Fruit fly (Drosophila melanogaster) whole organism, pupa: ENCODE results near the gene Pyroxd1.

Experiments used
- CG10348 ChIP-seq: fragments of 200-800 bp; sonication (Bioruptor generic); IDR thresholded peaks from 2 replicates; pipeline ENCODE4 v1.3.6; 2022; ENCODE audit warnings: missing biosample characterization, missing genetic modification characterization
- CG12605 ChIP-seq: fragments of 200-800 bp; sonication (Bioruptor generic); IDR thresholded peaks from 2 replicates; pipeline ENCODE4 v1.3.6; 2022; ENCODE audit warnings: missing biosample characterization, missing genetic modification characterization
- CG13204 ChIP-seq: fragments of 200-800 bp; sonication (Bioruptor generic); optimal IDR thresholded peaks from 2 replicates; lab custom pipeline; 2018; ENCODE audit warnings: missing biosample characterization, mild to moderate bottlenecking, missing genetic modification characterization, moderate library complexity
- CG14655 ChIP-seq: fragments of 200-800 bp; sonication (Bioruptor generic); optimal IDR thresholded peaks from 3 replicates; lab custom pipeline; 2017; ENCODE audit warnings: mild to moderate bottlenecking, missing biosample characterization, missing genetic modification reagents, missing genetic modification characterization
- CG15710 ChIP-seq: fragments of 200-800 bp; sonication (Bioruptor generic); optimal IDR thresholded peaks from 2 replicates; lab custom pipeline; 2018; ENCODE audit warnings: missing biosample characterization, mild to moderate bottlenecking, missing genetic modification characterization, moderate library complexity
- CG17806 ChIP-seq: fragments of 200-800 bp; sonication (Bioruptor generic); optimal IDR thresholded peaks from 2 replicates; lab custom pipeline; 2018; ENCODE audit warnings: missing biosample characterization, mild to moderate bottlenecking, missing genetic modification characterization, moderate library complexity
- CG32121 ChIP-seq: fragments of 200-800 bp; sonication (Bioruptor generic); IDR thresholded peaks from 2 replicates; pipeline ENCODE4 v1.3.6; 2022; ENCODE audit warnings: missing biosample characterization, missing genetic modification characterization
- CG34367 ChIP-seq: fragments of 200-800 bp; sonication (Bioruptor generic); optimal IDR thresholded peaks from 2 replicates; lab custom pipeline; 2018; ENCODE audit warnings: missing biosample characterization, mild to moderate bottlenecking, missing genetic modification characterization
- CG4496 ChIP-seq: fragments of 200-800 bp; sonication (Bioruptor generic); IDR thresholded peaks from 3 replicates; pipeline ENCODE4 v1.3.6; 2022; ENCODE audit warnings: missing biosample characterization, missing genetic modification characterization
- CG8159 ChIP-seq: fragments of 200-800 bp; sonication (Bioruptor generic); optimal IDR thresholded peaks from 3 replicates; lab custom pipeline; 2018; ENCODE audit warnings: missing biosample characterization, mild to moderate bottlenecking, missing genetic modification characterization, moderate library complexity
- CG8301 ChIP-seq: fragments of 200-800 bp; sonication (Bioruptor generic); optimal IDR thresholded peaks from 2 replicates; lab custom pipeline; 2018; ENCODE audit warnings: missing biosample characterization, mild to moderate bottlenecking, missing genetic modification characterization
- CG9948 ChIP-seq: fragments of 200-800 bp; sonication (Bioruptor generic); optimal IDR thresholded peaks from 2 replicates; lab custom pipeline; 2018; ENCODE audit warnings: missing biosample characterization, mild to moderate bottlenecking, missing genetic modification characterization, moderate library complexity
- D1 ChIP-seq: fragments of 200-800 bp; sonication (Bioruptor generic); optimal IDR thresholded peaks from 2 replicates; lab custom pipeline; 2018; ENCODE audit warnings: missing biosample characterization, mild to moderate bottlenecking, missing genetic modification characterization, moderate library complexity
- EcR ChIP-seq: fragments of 200-800 bp; sonication (Bioruptor generic); optimal IDR thresholded peaks from 3 replicates; lab custom pipeline; 2019; ENCODE audit warnings: missing biosample characterization, missing genetic modification characterization, mild to moderate bottlenecking, moderate library complexity, missing genetic modification reagents
- Ets98B ChIP-seq: fragments of 200-800 bp; sonication (Bioruptor generic); IDR thresholded peaks from 2 replicates; pipeline ENCODE4 v1.3.6; 2022; ENCODE audit warnings: missing biosample characterization, missing genetic modification characterization
- Pif1A ChIP-seq: fragments of 200-800 bp; sonication (Bioruptor generic); optimal IDR thresholded peaks from 3 replicates; lab custom pipeline; 2016; ENCODE audit warnings: missing biosample characterization, missing genetic modification characterization
- Pif1B ChIP-seq: fragments of 200-800 bp; sonication (Bioruptor generic); optimal IDR thresholded peaks from 3 replicates; lab custom pipeline; 2016; ENCODE audit warnings: missing biosample characterization, missing genetic modification characterization
- Snoo ChIP-seq: fragments of 200-800 bp; sonication (Bioruptor generic); optimal IDR thresholded peaks from 3 replicates; lab custom pipeline; 2017; ENCODE audit warnings: missing biosample characterization, mild to moderate bottlenecking, missing genetic modification characterization, inconsistent platforms
- fd96Ca ChIP-seq: fragments of 200-800 bp; sonication (Bioruptor generic); IDR thresholded peaks from 3 replicates; pipeline ENCODE4 v1.3.6; 2022; ENCODE audit warnings: missing biosample characterization, missing genetic modification characterization
- gl ChIP-seq: fragments of 200-800 bp; sonication (Bioruptor generic); optimal IDR thresholded peaks from 2 replicates; lab custom pipeline; 2018; ENCODE audit warnings: missing biosample characterization, mild to moderate bottlenecking, missing genetic modification characterization
- rn ChIP-seq: fragments of 200-800 bp; sonication (Bioruptor generic); IDR thresholded peaks from 2 replicates; pipeline ENCODE4 v1.3.6; 2022; ENCODE audit warnings: missing biosample characterization, missing genetic modification characterization

Gene Pyroxd1

DNA sequence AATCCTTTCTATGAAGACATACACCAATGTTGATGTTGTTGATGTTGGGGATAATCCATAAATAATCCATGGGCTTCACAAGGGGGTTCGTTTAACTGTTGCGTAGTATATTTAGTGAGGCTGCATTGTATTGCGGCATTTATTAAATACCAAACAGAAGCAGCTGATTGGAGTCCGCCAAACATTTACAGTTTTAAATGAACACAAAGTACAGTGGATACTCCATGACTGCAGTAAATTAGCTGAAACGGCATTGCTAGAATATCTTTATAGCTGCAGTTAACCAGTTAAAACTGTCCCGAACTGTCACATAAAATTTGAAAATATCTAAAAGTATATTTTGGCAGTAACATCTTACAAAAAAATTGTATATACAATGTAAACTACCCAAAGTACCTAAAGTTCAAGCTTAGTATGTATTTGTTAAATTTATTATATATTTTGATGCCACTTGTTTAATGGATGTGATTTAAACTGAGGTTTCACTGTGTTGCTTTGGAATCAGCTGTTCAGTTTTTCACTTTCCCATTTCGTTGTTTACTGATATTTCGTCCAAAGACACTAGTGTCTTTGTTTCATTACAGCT is at the start of gene Pyroxd1, which contains the start of gene CG10747:
Gene Pyroxd1 (plus strand): TSS at position 342 of the 586 bp plus-strand sequence.
Gene CG10747 (minus strand): TSS at position 255 of the 586 bp plus-strand sequence.
- TF ChIP-seq CG14655 (GFP tag; lab: Kevin White, UChicago) (peak; percentile 99), Pif1A (peak; percentile 99), CG13204 (GFP tag; lab: Kevin White, UChicago) (no peak), CG17806 (tag; lab: Kevin White, UChicago) (peak; percentile 98), rn (GFP tag; lab: Robert Waterston, UW) (peak; percentile 96), D1 (peak; percentile 98), gl (peak; percentile 92), CG8301 (tag; lab: Kevin White, UChicago) (peak; percentile 99), Snoo (tag; lab: Kevin White, UChicago) (peak; percentile 98), CG10348 (GFP tag; lab: Robert Waterston, UW) (peak; percentile 96), CG4496 (GFP tag; lab: Robert Waterston, UW) (peak; percentile 98), CG12605 (GFP tag; lab: Robert Waterston, UW) (peak; percentile 94), Ets98B (GFP tag; lab: Robert Waterston, UW) (peak; percentile 97), EcR (GFP tag; lab: Kevin White, UChicago) (peak; percentile 59), fd96Ca (GFP tag; lab: Robert Waterston, UW) (peak; percentile 93), CG34367 (tag; lab: Kevin White, UChicago) (peak; percentile 97), CG15710 (tag; lab: Kevin White, UChicago) (peak; percentile 99), CG8159 (tag; lab: Kevin White, UChicago) (peak; percentile 99), CG9948 (tag; lab: Kevin White, UChicago) (peak; percentile 99), Pif1B (peak; percentile 98), CG32121 (GFP tag; lab: Robert Waterston, UW) (peak; percentile 99)

DNA sequence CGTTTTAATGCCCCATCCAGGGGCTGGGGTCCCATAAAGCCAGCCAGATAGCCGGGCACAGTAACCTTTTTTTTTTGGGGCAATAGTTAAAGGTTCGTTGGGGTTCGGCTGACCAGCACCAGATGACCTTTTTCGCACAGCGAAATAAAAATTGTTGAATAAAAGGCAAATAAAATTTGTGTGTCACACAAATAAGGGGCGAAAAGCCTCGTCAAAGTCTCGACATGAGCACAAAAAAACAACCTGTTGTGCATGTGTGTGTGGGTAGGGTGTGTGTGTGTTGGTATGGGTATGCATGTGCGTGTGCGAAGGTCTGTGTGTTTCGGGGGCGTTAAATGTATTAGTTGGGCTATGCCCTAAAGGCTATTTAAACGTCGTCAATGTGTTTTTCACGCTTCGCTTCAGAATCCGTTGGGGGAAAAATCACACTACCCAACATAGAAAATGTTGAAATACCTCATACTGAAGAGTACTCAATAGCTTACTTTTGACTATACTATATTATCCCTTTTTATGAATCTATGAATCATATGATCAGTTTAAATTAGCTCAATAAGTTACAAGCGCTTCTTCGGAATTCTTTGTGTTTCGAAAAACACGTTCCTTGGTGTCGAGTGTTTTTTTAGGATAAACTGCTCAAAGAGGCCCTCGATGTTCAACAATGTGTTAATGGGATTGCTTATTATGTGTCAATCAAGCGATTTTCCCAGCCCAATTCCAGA is 39.9 kb upstream of the Pyroxd1 start:
- no peak for TF ChIP-seq Pif1B
- TF ChIP-seq D1 = no peak
- TF ChIP-seq fd96Ca (GFP tag; lab: Robert Waterston, UW) = no peak
- TF ChIP-seq Pif1A = no peak
- no peak for TF ChIP-seq CG17806 (tag; lab: Kevin White, UChicago)
- no peak for TF ChIP-seq Ets98B (GFP tag; lab: Robert Waterston, UW)
- no peak for TF ChIP-seq CG12605 (GFP tag; lab: Robert Waterston, UW)
- TF ChIP-seq rn (GFP tag; lab: Robert Waterston, UW) = no peak
- TF ChIP-seq CG8159 (tag; lab: Kevin White, UChicago) = no peak
- TF ChIP-seq CG4496 (GFP tag; lab: Robert Waterston, UW) = no peak
- TF ChIP-seq CG9948 (tag; lab: Kevin White, UChicago) = no peak
- TF ChIP-seq CG14655 (GFP tag; lab: Kevin White, UChicago) = no peak
- TF ChIP-seq CG32121 (GFP tag; lab: Robert Waterston, UW) = no peak

DNA sequence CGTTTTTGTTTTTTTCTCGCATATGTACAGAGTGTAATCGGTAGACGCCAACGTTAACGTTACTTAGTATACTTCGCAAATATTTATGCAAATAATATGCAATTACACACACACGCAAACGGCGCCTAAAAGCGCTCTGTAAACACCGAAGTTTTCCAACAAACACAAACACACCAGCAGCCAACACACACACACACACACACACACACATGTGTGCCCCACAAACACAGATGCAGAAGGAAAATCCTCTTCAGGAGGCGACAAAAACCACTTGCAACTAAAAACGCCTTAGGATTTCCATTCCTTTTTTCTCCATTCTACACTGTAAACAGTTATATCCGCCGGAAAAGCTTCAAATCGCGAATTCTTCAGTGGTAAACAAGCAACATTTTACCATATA is 33.8 kb upstream of the Pyroxd1 start:
- TF ChIP-seq CG15710 (tag; lab: Kevin White, UChicago) (no peak), CG12605 (GFP tag; lab: Robert Waterston, UW) (no peak), Pif1A (no peak), D1 (no peak), CG10348 (GFP tag; lab: Robert Waterston, UW) (no peak), CG14655 (GFP tag; lab: Kevin White, UChicago) (no peak), EcR (GFP tag; lab: Kevin White, UChicago) (no peak), CG32121 (GFP tag; lab: Robert Waterston, UW) (no peak), CG13204 (GFP tag; lab: Kevin White, UChicago) (no peak), Snoo (tag; lab: Kevin White, UChicago) (no peak), fd96Ca (GFP tag; lab: Robert Waterston, UW) (no peak), CG4496 (GFP tag; lab: Robert Waterston, UW) (no peak), CG8159 (tag; lab: Kevin White, UChicago) (no peak), gl (no peak), CG9948 (tag; lab: Kevin White, UChicago) (no peak), CG34367 (tag; lab: Kevin White, UChicago) (no peak), Ets98B (GFP tag; lab: Robert Waterston, UW) (no peak), CG17806 (tag; lab: Kevin White, UChicago) (no peak)

DNA sequence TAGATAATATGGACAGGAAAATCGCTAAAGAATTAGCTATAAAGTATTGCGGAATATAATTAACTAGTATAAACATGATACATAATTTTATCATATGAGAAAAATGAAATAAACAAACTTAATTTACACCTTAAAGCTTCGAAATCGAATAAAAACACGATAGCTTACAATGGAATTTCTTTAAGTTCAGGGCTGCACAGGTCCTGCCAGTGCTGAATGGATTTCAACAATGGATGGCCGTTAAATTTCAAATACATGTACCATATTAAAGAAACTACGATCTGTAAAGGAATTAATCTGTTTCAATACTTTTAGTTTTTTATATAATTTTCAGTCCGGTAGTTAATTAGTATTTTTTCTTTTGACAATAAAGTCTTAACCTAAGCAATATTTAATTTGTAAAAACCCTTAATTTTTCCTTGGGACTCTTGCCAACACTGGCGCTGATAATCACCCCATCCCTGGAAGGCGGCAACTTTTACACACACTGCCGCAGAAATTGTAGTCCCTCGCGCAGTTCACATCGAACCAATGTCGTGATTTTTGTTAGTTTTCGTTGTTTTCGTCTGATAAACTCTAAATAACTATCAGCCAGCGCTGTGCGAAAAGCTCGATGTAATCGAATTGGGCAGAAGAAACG is 30.1 kb upstream of the Pyroxd1 start, which contains the start of the genes barr and lok:
Gene barr (minus strand): TSS at position 353 of the 640 bp plus-strand sequence.
Gene lok (plus strand): TSS at position 405 of the 640 bp plus-strand sequence.
- TF ChIP-seq CG12605 (GFP tag; lab: Robert Waterston, UW) = no peak
- TF ChIP-seq CG15710 (tag; lab: Kevin White, UChicago) = peak; percentile 20
- no peak for TF ChIP-seq D1
- TF ChIP-seq CG10348 (GFP tag; lab: Robert Waterston, UW) = no peak
- TF ChIP-seq CG32121 (GFP tag; lab: Robert Waterston, UW) = no peak
- TF ChIP-seq CG9948 (tag; lab: Kevin White, UChicago) = peak; percentile 17
- TF ChIP-seq fd96Ca (GFP tag; lab: Robert Waterston, UW) = no peak
- TF ChIP-seq CG8301 (tag; lab: Kevin White, UChicago) = no peak
- no peak for TF ChIP-seq CG13204 (GFP tag; lab: Kevin White, UChicago)
- no peak for TF ChIP-seq Snoo (tag; lab: Kevin White, UChicago)
- TF ChIP-seq gl = no peak
- peak; percentile 37 for TF ChIP-seq CG8159 (tag; lab: Kevin White, UChicago)
- no peak for TF ChIP-seq EcR (GFP tag; lab: Kevin White, UChicago)
- TF ChIP-seq Pif1B = no peak
- TF ChIP-seq rn (GFP tag; lab: Robert Waterston, UW) = no peak
- no peak for TF ChIP-seq CG14655 (GFP tag; lab: Kevin White, UChicago)
- TF ChIP-seq CG34367 (tag; lab: Kevin White, UChicago) = no peak
- no peak for TF ChIP-seq CG17806 (tag; lab: Kevin White, UChicago)
